Worm (Caenorhabditis elegans): Measurements from ENCODE around the gene hlh-33.
A peak's percentile ranks its signal among the peaks of the same experiment; 100 is the strongest.

The hlh-33 gene

DNA sequence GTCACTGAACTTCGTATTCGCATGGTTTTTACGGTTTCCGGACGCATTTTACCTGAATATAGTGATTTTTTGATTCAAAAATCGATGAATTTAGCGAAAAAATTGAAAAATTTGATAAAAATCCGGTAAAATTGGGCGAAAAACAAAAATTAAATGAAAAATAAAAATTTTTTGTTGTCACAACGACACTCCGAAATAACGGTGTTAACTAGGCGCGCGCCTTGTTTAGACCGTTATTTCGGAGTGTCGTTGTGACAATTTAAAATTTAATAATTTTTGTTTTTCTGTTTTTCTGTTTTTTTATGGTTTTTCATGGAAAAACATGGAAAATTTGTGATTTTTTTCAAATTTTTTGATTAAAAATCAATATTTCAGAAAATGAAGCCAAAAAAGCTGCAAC, 50.4 kb downstream of the hlh-33 start, which contains the start of the genes B0524.6 and pqn-41 (continued):
- no peak for TF ChIP-seq spr-3 (GFP tag; optimal IDR thresholded peaks at IDR 0.05)
- TF ChIP-seq F49E8.2 (tag; optimal IDR thresholded peaks at IDR 0.05; ENCODE audit: borderline replicate concordance): no peak
- TF ChIP-seq arid-1 (GFP tag; conservative IDR thresholded peaks at IDR 0.05): no peak
- no peak for TF ChIP-seq lin-1 (GFP tag; IDR thresholded peaks at IDR 0.05)
- TF ChIP-seq set-16 (GFP tag; IDR thresholded peaks at IDR 0.05): no peak
- no peak for TF ChIP-seq saeg-2 (GFP tag; IDR thresholded peaks at IDR 0.05)
- no peak for TF ChIP-seq nhr-77 (tag; optimal IDR thresholded peaks at IDR 0.05)
- TF ChIP-seq hlh-30 (tag; optimal IDR thresholded peaks at IDR 0.05; ENCODE audit: insufficient read depth): peak; percentile 23
- TF ChIP-seq ceh-32 (tag; optimal IDR thresholded peaks at IDR 0.05; ENCODE audit: poor library complexity): no peak
- TF ChIP-seq zfp-3 (GFP tag; conservative IDR thresholded peaks at IDR 0.05): no peak
- no peak for TF ChIP-seq attf-4 (tag; optimal IDR thresholded peaks at IDR 0.05)
- TF ChIP-seq lim-7 (GFP tag; IDR thresholded peaks at IDR 0.05): no peak
- TF ChIP-seq lir-3 (tag; optimal IDR thresholded peaks at IDR 0.05): no peak
- peak; percentile 73 for TF ChIP-seq dpl-1 (GFP tag; optimal IDR thresholded peaks at IDR 0.05)
- TF ChIP-seq daf-12 (tag; optimal IDR thresholded peaks at IDR 0.05): no peak
- TF ChIP-seq unc-130 (GFP tag; optimal IDR thresholded peaks at IDR 0.05): no peak
- TF ChIP-seq egl-27 (tag; optimal IDR thresholded peaks at IDR 0.05): no peak
- TF ChIP-seq mxl-2 (GFP tag; conservative IDR thresholded peaks at IDR 0.05): no peak
- TF ChIP-seq zip-11 (GFP tag; IDR thresholded peaks at IDR 0.05): no peak
- peak; percentile 68 for TF ChIP-seq mep-1 (tag; optimal IDR thresholded peaks at IDR 0.05)
- peak; percentile 18 for TF ChIP-seq nhr-6 (tag; optimal IDR thresholded peaks at IDR 0.05)
- TF ChIP-seq nhr-10 (tag; optimal IDR thresholded peaks at IDR 0.05): no peak
- TF ChIP-seq tra-1 (GFP tag; IDR thresholded peaks at IDR 0.05): no peak
- no peak for TF ChIP-seq D1046.2 (GFP tag; IDR thresholded peaks at IDR 0.05)
- no peak for TF ChIP-seq jun-1 (tag; optimal IDR thresholded peaks at IDR 0.05)
- TF ChIP-seq nhr-76 (tag; optimal IDR thresholded peaks at IDR 0.05): no peak
- no peak for TF ChIP-seq nhr-237 (tag; optimal IDR thresholded peaks at IDR 0.05)
- no peak for TF ChIP-seq Y75B8A.6 (GFP tag; IDR thresholded peaks at IDR 0.05)
- TF ChIP-seq nhr-11 (tag; optimal IDR thresholded peaks at IDR 0.05): no peak
- TF ChIP-seq lin-13 (GFP tag; optimal IDR thresholded peaks at IDR 0.05): no peak
- TF ChIP-seq vab-7 (GFP tag; IDR thresholded peaks at IDR 0.05): no peak
- TF ChIP-seq fos-1 (tag; optimal IDR thresholded peaks at IDR 0.05): no peak
- no peak for TF ChIP-seq madf-9 (GFP tag; conservative IDR thresholded peaks at IDR 0.05)
- TF ChIP-seq mxl-3 (GFP tag; optimal IDR thresholded peaks at IDR 0.05): no peak
- TF ChIP-seq nhr-28 (tag; optimal IDR thresholded peaks at IDR 0.05): no peak
- TF ChIP-seq zip-2 (tag; optimal IDR thresholded peaks at IDR 0.05): no peak
- no peak for TF ChIP-seq unc-62 (GFP tag; optimal IDR thresholded peaks at IDR 0.05 in 1 of 2)
- TF ChIP-seq unc-62 (tag; optimal IDR thresholded peaks at IDR 0.05): no peak
- no peak for TF ChIP-seq madf-5 (GFP tag; IDR thresholded peaks at IDR 0.05)
- no peak for TF ChIP-seq zag-1 (tag; optimal IDR thresholded peaks at IDR 0.05)
- TF ChIP-seq unc-39 (tag; optimal IDR thresholded peaks at IDR 0.05): no peak
- no peak for TF ChIP-seq daf-19 (GFP tag; conservative IDR thresholded peaks at IDR 0.05)
- no peak for TF ChIP-seq F26F4.8 (GFP tag; conservative IDR thresholded peaks at IDR 0.05)
- TF ChIP-seq ZK546.5 (tag; optimal IDR thresholded peaks at IDR 0.05): no peak
- TF ChIP-seq nhr-42 (GFP tag; IDR thresholded peaks at IDR 0.05): no peak
- no peak for TF ChIP-seq nhr-41 (GFP tag; IDR thresholded peaks at IDR 0.05)
- peak; percentile 46 for TF ChIP-seq dve-1 (tag; optimal IDR thresholded peaks at IDR 0.05; ENCODE audit: insufficient read depth)
- TF ChIP-seq pha-4 (GFP tag; IDR thresholded peaks at IDR 0.05): no peak
- peak; percentile 53 for TF ChIP-seq pha-4 (tag; optimal IDR thresholded peaks at IDR 0.05)
- peak; percentile 64 for TF ChIP-seq lin-38 (GFP tag; IDR thresholded peaks at IDR 0.05)
- TF ChIP-seq aha-1 (tag): no peak
- TF ChIP-seq snpc-4 (tag; optimal IDR thresholded peaks at IDR 0.05): no peak
- TF ChIP-seq lin-29 (GFP tag; IDR thresholded peaks at IDR 0.05): no peak
- no peak for TF ChIP-seq mdl-1 (tag; optimal IDR thresholded peaks at IDR 0.05)
